Fruit fly (Drosophila melanogaster) Kc167 (cell line): ENCODE measurements around the gene CG3337.

Experiments
- Myc ChIP-seq: fragments of >200 bp; optimal IDR thresholded peaks from 2 replicates; lab custom pipeline; 2017; ENCODE audit warnings: missing external identifiers
- Sin3A ChIP-seq: fragments of >200 bp; optimal IDR thresholded peaks from 2 replicates; lab custom pipeline; 2018; ENCODE audit warnings: missing external identifiers
- h ChIP-seq: fragments of >200 bp; optimal IDR thresholded peaks from 3 replicates; lab custom pipeline; 2018; ENCODE audit warnings: missing external identifiers
- insv ChIP-seq: fragments of >200 bp; optimal IDR thresholded peaks from 3 replicates; lab custom pipeline; 2018; ENCODE audit warnings: missing external identifiers
- psq ChIP-seq: fragments of >200 bp; optimal IDR thresholded peaks from 2 replicates; lab custom pipeline; 2017; ENCODE audit warnings: missing external identifiers
- ttk ChIP-seq: sonication (Bioruptor generic); optimal IDR thresholded peaks from 2 replicates; lab custom pipeline; 2017; ENCODE audit warnings: missing external identifiers

The CG3337 gene

DNA sequence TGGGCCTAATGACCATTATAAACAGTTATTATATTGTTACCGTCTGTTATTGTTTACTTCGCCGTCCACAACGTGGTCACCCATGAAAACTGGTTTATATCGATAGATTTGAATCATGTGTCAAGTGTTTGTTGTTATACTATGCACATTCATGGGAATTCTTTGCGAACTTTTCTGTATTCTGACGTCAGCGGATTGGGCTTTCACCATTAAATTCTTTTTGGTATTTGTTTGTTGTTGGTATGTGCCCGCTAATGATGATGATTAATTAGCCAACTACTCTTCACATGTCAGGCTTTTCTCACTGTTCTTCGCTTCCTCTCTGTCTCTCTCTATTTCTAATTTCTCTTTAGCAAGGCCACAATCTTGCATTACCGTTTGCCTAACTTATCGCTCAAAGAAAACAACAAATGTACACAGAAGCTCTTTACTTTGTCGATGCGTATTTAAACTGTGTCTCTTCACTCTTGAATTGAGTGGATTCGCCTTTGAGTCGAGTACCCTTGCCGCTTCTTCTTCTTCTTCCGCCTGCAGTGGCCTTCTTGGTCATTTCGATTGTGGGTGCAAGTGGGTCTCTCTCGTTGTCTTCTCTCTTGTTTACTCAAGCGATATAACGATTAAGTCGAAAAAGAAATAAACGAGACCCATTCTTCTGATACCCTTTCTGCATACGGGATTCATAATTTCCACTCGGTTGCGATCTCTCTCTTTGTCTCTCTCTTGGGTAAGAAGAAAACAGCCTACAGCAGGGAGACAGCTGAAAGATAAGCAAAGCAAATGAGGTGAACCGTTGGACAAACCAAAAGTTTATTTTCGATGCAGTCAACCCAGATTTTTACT is 19.5 kb downstream of the CG3337 start:
- TF ChIP-seq Myc (no peak), ttk (lab: Kevin White, UChicago) (no peak), psq (lab: Kevin White, UChicago) (no peak), insv (lab: Kevin White, UChicago) (no peak)

dm6 chr3R:21203135-21203534 is 20.2 kb downstream of the CG3337 start:
- no peak for TF ChIP-seq insv (lab: Kevin White, UChicago)
- no peak for TF ChIP-seq Myc
- no peak for TF ChIP-seq Sin3A (lab: Kevin White, UChicago)
- TF ChIP-seq psq (lab: Kevin White, UChicago): no peak
- no peak for TF ChIP-seq ttk (lab: Kevin White, UChicago)
- no peak for TF ChIP-seq h

DNA sequence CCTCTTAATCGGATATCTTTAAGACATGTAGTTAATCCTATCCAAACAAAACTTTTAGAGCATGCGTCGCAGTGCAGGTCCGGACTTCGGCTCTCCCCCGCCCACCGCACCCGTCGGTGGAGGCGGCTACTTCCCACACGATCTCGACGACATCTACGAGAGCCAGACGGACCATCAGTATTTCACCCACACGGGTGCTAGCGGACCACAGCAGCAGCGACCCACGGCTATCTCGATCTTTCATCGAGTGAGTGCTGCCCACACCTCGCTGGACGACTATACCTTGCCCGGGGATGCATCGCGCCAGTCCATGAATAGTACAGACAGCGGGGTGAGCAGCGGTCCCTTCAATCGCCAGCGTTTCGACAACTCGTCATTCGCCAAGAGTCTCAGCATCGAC is 21.8 kb downstream of the CG3337 start:
- TF ChIP-seq h: no peak
- no peak for TF ChIP-seq ttk (lab: Kevin White, UChicago)
- no peak for TF ChIP-seq Myc
- no peak for TF ChIP-seq insv (lab: Kevin White, UChicago)
- TF ChIP-seq Sin3A (lab: Kevin White, UChicago): no peak
- no peak for TF ChIP-seq psq (lab: Kevin White, UChicago)

DNA sequence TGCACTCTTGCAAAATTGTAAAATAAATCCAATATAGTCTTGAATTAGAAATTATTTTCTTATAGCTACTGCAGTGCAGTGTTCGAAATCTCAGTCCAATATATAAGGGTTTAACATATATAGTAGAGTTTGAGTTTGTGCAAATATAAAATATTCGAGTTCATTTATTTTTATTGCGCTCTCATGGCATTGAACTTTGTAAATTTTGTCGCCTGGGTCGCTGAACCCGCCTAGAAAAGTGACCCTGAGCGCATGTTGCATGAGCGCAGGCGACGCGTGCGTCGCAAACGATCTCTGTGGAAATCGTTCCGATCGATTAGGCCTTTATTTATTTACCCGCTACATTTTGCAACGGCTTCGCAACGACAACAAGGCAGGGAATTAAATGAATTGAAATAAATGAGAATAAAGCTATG is 23.4 kb downstream of the CG3337 start:
- TF ChIP-seq ttk (lab: Kevin White, UChicago) (no peak), psq (lab: Kevin White, UChicago) (no peak), insv (lab: Kevin White, UChicago) (no peak), h (no peak), Myc (no peak), Sin3A (lab: Kevin White, UChicago) (no peak)

- TF ChIP-seq insv (lab: Kevin White, UChicago) (no peak), h (no peak), psq (lab: Kevin White, UChicago) (no peak), Myc (no peak), Sin3A (lab: Kevin White, UChicago) (no peak), ttk (lab: Kevin White, UChicago) (no peak)
These were observed 24.1 kb downstream of the CG3337 start for dm6 chr3R:21199085-21199899.

dm6 chr3R:21198073-21198472 is 25.3 kb downstream of the CG3337 start:
- TF ChIP-seq insv (lab: Kevin White, UChicago) (no peak), h (no peak), psq (lab: Kevin White, UChicago) (no peak), ttk (lab: Kevin White, UChicago) (no peak), Sin3A (lab: Kevin White, UChicago) (no peak), Myc (no peak)

- no peak for TF ChIP-seq psq (lab: Kevin White, UChicago)
- no peak for TF ChIP-seq Sin3A (lab: Kevin White, UChicago)
- TF ChIP-seq ttk (lab: Kevin White, UChicago): no peak
- TF ChIP-seq insv (lab: Kevin White, UChicago): no peak
- no peak for TF ChIP-seq h
- TF ChIP-seq Myc: no peak
These were observed 25.8 kb downstream of the CG3337 start for dm6 chr3R:21197566-21197965.

dm6 chr3R:21195210-21195967 is 28.0 kb downstream of the CG3337 start:
- TF ChIP-seq ttk (lab: Kevin White, UChicago) (no peak), insv (lab: Kevin White, UChicago) (no peak), psq (lab: Kevin White, UChicago) (no peak)

dm6 chr3R:21193742-21194141 is 29.6 kb downstream of the CG3337 start:
- no peak for TF ChIP-seq psq (lab: Kevin White, UChicago)
- TF ChIP-seq h: no peak
- no peak for TF ChIP-seq Sin3A (lab: Kevin White, UChicago)
- TF ChIP-seq Myc: no peak
- TF ChIP-seq ttk (lab: Kevin White, UChicago): no peak
- no peak for TF ChIP-seq insv (lab: Kevin White, UChicago)

- no peak for TF ChIP-seq Myc
- no peak for TF ChIP-seq ttk (lab: Kevin White, UChicago)
- no peak for TF ChIP-seq h
- no peak for TF ChIP-seq psq (lab: Kevin White, UChicago)
- no peak for TF ChIP-seq Sin3A (lab: Kevin White, UChicago)
- no peak for TF ChIP-seq insv (lab: Kevin White, UChicago)
These were observed 31.1 kb downstream of the CG3337 start for dm6 chr3R:21192267-21192666.

dm6 chr3R:21190797-21191401 is 32.5 kb downstream of the CG3337 start:
- no peak for TF ChIP-seq h
- TF ChIP-seq Myc: no peak
- no peak for TF ChIP-seq insv (lab: Kevin White, UChicago)
- no peak for TF ChIP-seq psq (lab: Kevin White, UChicago)
- no peak for TF ChIP-seq ttk (lab: Kevin White, UChicago)
- TF ChIP-seq Sin3A (lab: Kevin White, UChicago): no peak
